Worm (Caenorhabditis elegans): ENCODE measurements around the gene agxt-1.

agxt-1 gene

ce11 chrII:8877032-8877985 is 31.9 kb downstream of the agxt-1 start:
- TF ChIP-seq ceh-30 (tag; optimal IDR thresholded peaks at IDR 0.05) = no peak
- TF ChIP-seq ceh-14 (tag; optimal IDR thresholded peaks at IDR 0.05) = no peak
- TF ChIP-seq sox-2 (GFP tag; IDR thresholded peaks at IDR 0.05) = no peak
- TF ChIP-seq ceh-2 (tag; optimal IDR thresholded peaks at IDR 0.05) = no peak
- no peak for TF ChIP-seq fax-1 (tag; optimal IDR thresholded peaks at IDR 0.05)
- no peak for TF ChIP-seq unc-42 (tag; optimal IDR thresholded peaks at IDR 0.05)
- no peak for TF ChIP-seq ceh-31 (tag; optimal IDR thresholded peaks at IDR 0.05)
- no peak for TF ChIP-seq unc-55 (GFP tag; optimal IDR thresholded peaks at IDR 0.05)

ce11 chrII:8878528-8878927 is 33.1 kb downstream of the agxt-1 start:
- TF ChIP-seq sdc-2 (tag; optimal IDR thresholded peaks at IDR 0.05) (no peak), tbx-7 (tag; optimal IDR thresholded peaks at IDR 0.05) (no peak), elt-4 (tag; optimal IDR thresholded peaks at IDR 0.05) (no peak), F13H6.1 (tag; optimal IDR thresholded peaks at IDR 0.05) (no peak), fkh-10 (GFP tag; optimal IDR thresholded peaks at IDR 0.05) (no peak), ttx-3 (tag; optimal IDR thresholded peaks at IDR 0.05) (no peak), pros-1 (tag; optimal IDR thresholded peaks at IDR 0.05) (no peak), dve-1 (tag; optimal IDR thresholded peaks at IDR 0.05) (no peak)

- TF ChIP-seq npax-4 (tag; optimal IDR thresholded peaks at IDR 0.05) = no peak
- no peak for TF ChIP-seq ttx-3 (tag; optimal IDR thresholded peaks at IDR 0.05)
- no peak for TF ChIP-seq pha-2 (tag; optimal IDR thresholded peaks at IDR 0.05)
- no peak for TF ChIP-seq pros-1 (tag; optimal IDR thresholded peaks at IDR 0.05)
- no peak for TF ChIP-seq K09A11.1 (tag; optimal IDR thresholded peaks at IDR 0.05; ENCODE audit: insufficient read depth)
- TF ChIP-seq nhr-232 (tag; optimal IDR thresholded peaks at IDR 0.05) = no peak
- TF ChIP-seq ceh-2 (tag; optimal IDR thresholded peaks at IDR 0.05) = no peak
- no peak for TF ChIP-seq ceh-24 (tag; optimal IDR thresholded peaks at IDR 0.05)
- no peak for TF ChIP-seq unc-86 (tag; optimal IDR thresholded peaks at IDR 0.05)
- no peak for TF ChIP-seq ref-2 (tag; optimal IDR thresholded peaks at IDR 0.05)
- no peak for TF ChIP-seq C38D4.7 (GFP tag; optimal IDR thresholded peaks at IDR 0.05)
- TF ChIP-seq rnt-1 (tag; optimal IDR thresholded peaks at IDR 0.05) = no peak
- no peak for TF ChIP-seq tbx-7 (tag; optimal IDR thresholded peaks at IDR 0.05)
- TF ChIP-seq sox-2 (GFP tag; IDR thresholded peaks at IDR 0.05) = no peak
- no peak for TF ChIP-seq fkh-10 (GFP tag; optimal IDR thresholded peaks at IDR 0.05)
- no peak for TF ChIP-seq pax-1 (tag; optimal IDR thresholded peaks at IDR 0.05)
Observed at ce11 chrII:8883559-8883958, 38.2 kb downstream of the agxt-1 start, which contains the start of gene rha-1. Gene rha-1, minus strand, starts transcription at chrII:8883659.

ce11 chrII:8884262-8884949 is 39.0 kb downstream of the agxt-1 start, which contains the start of the genes T07D4.5 and ddx-19:
Gene T07D4.5, minus strand, starts transcription at chrII:8884332.
Gene ddx-19, plus strand, starts transcription at chrII:8884899.
- TF ChIP-seq lim-6 (tag; optimal IDR thresholded peaks at IDR 0.05) (no peak), C38D4.7 (GFP tag; optimal IDR thresholded peaks at IDR 0.05) (no peak), pha-4 (tag; optimal IDR thresholded peaks at IDR 0.05) (no peak), unc-3 (GFP tag; conservative IDR thresholded peaks at IDR 0.05) (no peak), unc-3 (tag; optimal IDR thresholded peaks at IDR 0.05) (no peak), ceh-19 (GFP tag; optimal IDR thresholded peaks at IDR 0.05) (no peak), pag-3 (tag; optimal IDR thresholded peaks at IDR 0.05; ENCODE audit: borderline replicate concordance) (no peak), Y22D7AL.16 (tag; optimal IDR thresholded peaks at IDR 0.05) (no peak), ceh-14 (tag; optimal IDR thresholded peaks at IDR 0.05) (no peak), elt-4 (tag; optimal IDR thresholded peaks at IDR 0.05) (no peak), dve-1 (tag; optimal IDR thresholded peaks at IDR 0.05) (no peak), sdc-2 (tag; optimal IDR thresholded peaks at IDR 0.05) (no peak), ceh-2 (tag; optimal IDR thresholded peaks at IDR 0.05) (no peak), pat-9 (tag; optimal IDR thresholded peaks at IDR 0.05) (no peak), ceh-24 (tag; optimal IDR thresholded peaks at IDR 0.05) (no peak), K09A11.1 (tag; optimal IDR thresholded peaks at IDR 0.05; ENCODE audit: insufficient read depth) (no peak)
